Fruit fly (Drosophila melanogaster): ENCODE results near the gene CG33723.

DNA sequence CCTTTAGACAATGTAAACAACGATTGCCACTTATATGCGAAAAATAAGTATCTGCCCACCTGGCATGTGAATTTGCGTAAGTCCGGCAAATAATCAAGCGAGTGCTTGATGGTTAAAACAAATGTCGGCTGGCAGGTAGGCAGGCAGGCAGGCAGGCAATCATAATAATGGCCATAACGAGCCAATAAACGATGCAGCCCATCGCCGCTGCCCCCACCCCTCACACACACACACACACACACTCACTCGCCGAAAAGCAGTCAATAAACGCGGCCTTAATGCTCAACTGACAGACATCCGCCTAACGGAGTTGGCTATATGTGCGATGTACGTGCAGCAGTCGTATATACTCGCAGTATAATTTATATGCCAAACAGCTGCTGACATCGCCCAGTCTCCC lies 19.2 kb downstream of the CG33723 start:
- TF ChIP-seq Myc (optimal IDR thresholded peaks at IDR 0.05) (no peak), Sin3A (optimal IDR thresholded peaks at IDR 0.05) (no peak), ttk (optimal IDR thresholded peaks at IDR 0.05) (no peak), h (optimal IDR thresholded peaks at IDR 0.05) (no peak), insv (optimal IDR thresholded peaks at IDR 0.05) (no peak)
